Fruit fly (Drosophila melanogaster) whole organism, pupa: ENCODE data around the gene Pex11c.

Experiments
- CG13204 ChIP-seq: fragments of 200-800 bp; sonication (Bioruptor generic); optimal IDR thresholded peaks from 2 replicates; lab custom pipeline; 2018; ENCODE audit warnings: missing biosample characterization, mild to moderate bottlenecking, missing genetic modification characterization, moderate library complexity
- rn ChIP-seq: fragments of 200-800 bp; sonication (Bioruptor generic); IDR thresholded peaks from 2 replicates; pipeline ENCODE4 v1.3.6; 2022; ENCODE audit warnings: missing biosample characterization, missing genetic modification characterization

dm6 chr3R:23210243-23211215 is 47.6 kb upstream of the Pex11c start:
- peak; percentile 44 for TF ChIP-seq CG13204 (GFP tag; lab: Kevin White, UChicago)
- TF ChIP-seq rn (GFP tag; lab: Robert Waterston, UW) = no peak
